Fruit fly (Drosophila melanogaster) whole organism, wandering third instar larva: ENCODE results near the gene CG4970.

Experiments used
- Abd-B ChIP-seq: fragments of >200 bp; optimal IDR thresholded peaks from 2 replicates; lab custom pipeline; 2017; ENCODE audit warnings: missing biosample characterization, missing genetic modification characterization
- CG32264 ChIP-seq: fragments of 200-800 bp; sonication (Bioruptor generic); optimal IDR thresholded peaks from 2 replicates; lab custom pipeline; 2016; ENCODE audit warnings: missing biosample characterization, missing genetic modification characterization
- CrebA ChIP-seq: fragments of 200-800 bp; sonication (Bioruptor generic); optimal IDR thresholded peaks from 2 replicates; lab custom pipeline; 2016; ENCODE audit warnings: missing biosample characterization, mild to moderate bottlenecking, missing genetic modification characterization, borderline replicate concordance
- Dfd ChIP-seq: fragments of >200 bp; optimal IDR thresholded peaks from 2 replicates; lab custom pipeline; 2017; ENCODE audit warnings: missing biosample characterization, missing genetic modification characterization
- Dif ChIP-seq: fragments of 200-275, 200-300 bp; sonication (Bioruptor generic); optimal IDR thresholded peaks from 2 replicates; lab custom pipeline; 2018; ENCODE audit warnings: missing biosample characterization, missing genetic modification characterization; ENCODE audit not compliant: partially characterized antibody
- GATAd ChIP-seq: sonication (Bioruptor generic); optimal IDR thresholded peaks from 2 replicates; lab custom pipeline; 2016; ENCODE audit warnings: missing biosample characterization, missing genetic modification characterization
- HLH106 ChIP-seq: fragments of 200-800 bp; optimal IDR thresholded peaks from 3 replicates; lab custom pipeline; 2019; ENCODE audit warnings: missing biosample characterization, mild to moderate bottlenecking, missing genetic modification characterization, moderate library complexity
- Hr78 ChIP-seq: fragments of >200 bp; optimal IDR thresholded peaks from 2 replicates; lab custom pipeline; 2017; ENCODE audit warnings: missing biosample characterization, missing genetic modification characterization
- Hr83 ChIP-seq: fragments of 200-300 bp; sonication (Bioruptor generic); optimal IDR thresholded peaks from 2 replicates; lab custom pipeline; 2016; ENCODE audit warnings: missing biosample characterization, mild to moderate bottlenecking, missing genetic modification characterization, moderate library complexity; ENCODE audit not compliant: poor library complexity, severe bottlenecking
- Jra ChIP-seq: sonication (Bioruptor generic); optimal IDR thresholded peaks from 2 replicates; lab custom pipeline; 2016; ENCODE audit warnings: missing biosample characterization, missing genetic modification characterization
- Mio ChIP-seq: sonication (Bioruptor generic); optimal IDR thresholded peaks from 2 replicates; lab custom pipeline; 2016; ENCODE audit warnings: missing biosample characterization, missing genetic modification characterization
- Myc ChIP-seq: fragments of >200 bp; optimal IDR thresholded peaks from 2 replicates; lab custom pipeline; 2017
- N ChIP-seq: fragments of >200 bp; optimal IDR thresholded peaks from 2 replicates; lab custom pipeline; 2018; ENCODE audit warnings: missing biosample characterization, missing external identifiers, missing genetic modification characterization
- OdsH ChIP-seq: fragments of 200-800 bp; sonication (Bioruptor generic); optimal IDR thresholded peaks from 2 replicates; lab custom pipeline; 2016; ENCODE audit warnings: missing biosample characterization, mild to moderate bottlenecking, missing genetic modification characterization
- Rel ChIP-seq, 2 experiments: fragments of 200-800 bp; sonication (Bioruptor generic) in 1 of 2; optimal IDR thresholded peaks; 2 replicates in 1 of 2; 3 replicates in 1 of 2; lab custom pipeline; 2016 to 2019; ENCODE audit warnings: mild to moderate bottlenecking in 2 of 2, missing biosample characterization in 2 of 2, missing genetic modification characterization in 2 of 2, moderate library complexity in 1 of 2
- Vsx2 ChIP-seq: fragments of 200-300, 225-300 bp; sonication (Bioruptor generic); optimal IDR thresholded peaks from 2 replicates; lab custom pipeline; 2018; ENCODE audit warnings: missing biosample characterization, missing genetic modification characterization; ENCODE audit not compliant: partially characterized antibody
- br ChIP-seq: fragments of 200-800 bp; sonication (Bioruptor generic); optimal IDR thresholded peaks from 2 replicates; lab custom pipeline; 2016; ENCODE audit warnings: missing biosample characterization, missing genetic modification characterization
- dmrt93B ChIP-seq: fragments of 200-800 bp; sonication (Bioruptor generic); optimal IDR thresholded peaks from 2 replicates; lab custom pipeline; 2018; ENCODE audit warnings: missing biosample characterization, mild to moderate bottlenecking, missing genetic modification characterization
- dsf ChIP-seq: sonication (Bioruptor generic); optimal IDR thresholded peaks from 2 replicates; lab custom pipeline; 2016; ENCODE audit warnings: missing biosample characterization, missing genetic modification characterization, borderline replicate concordance
- ey ChIP-seq: fragments of 200-800 bp; sonication (Bioruptor generic); optimal IDR thresholded peaks from 2 replicates; lab custom pipeline; 2016; ENCODE audit warnings: missing biosample characterization, missing genetic modification characterization
- foxo ChIP-seq, 2 experiments: fragments of 200-800 bp; sonication (Bioruptor generic); optimal IDR thresholded peaks; 2 replicates in 1 of 2; 3 replicates in 1 of 2; lab custom pipeline; 2016 to 2017; ENCODE audit warnings: missing biosample characterization in 2 of 2, missing genetic modification characterization in 2 of 2
- fru ChIP-seq: fragments of 200-800 bp; sonication (Bioruptor generic); optimal IDR thresholded peaks from 3 replicates; lab custom pipeline; 2016; ENCODE audit warnings: missing biosample characterization, mild to moderate bottlenecking, missing genetic modification characterization
- h ChIP-seq: fragments of 200-800 bp; sonication (Bioruptor generic); optimal IDR thresholded peaks from 3 replicates; lab custom pipeline; 2016; ENCODE audit warnings: missing biosample characterization, mild to moderate bottlenecking, missing genetic modification characterization
- jim ChIP-seq: fragments of 175-275, 200-325 bp; sonication (Bioruptor generic); optimal IDR thresholded peaks from 2 replicates; lab custom pipeline; 2016; ENCODE audit warnings: missing biosample characterization, mild to moderate bottlenecking, missing genetic modification characterization
- lola ChIP-seq: fragments of >200 bp; optimal IDR thresholded peaks from 2 replicates; lab custom pipeline; 2017; ENCODE audit warnings: missing biosample characterization, missing genetic modification characterization
- rgr ChIP-seq: fragments of 200-800 bp; sonication (Bioruptor generic); optimal IDR thresholded peaks from 3 replicates; lab custom pipeline; 2016; ENCODE audit warnings: missing biosample characterization, mild to moderate bottlenecking, missing genetic modification characterization
- sage ChIP-seq: fragments of 200-800 bp; sonication (Bioruptor generic); optimal IDR thresholded peaks from 2 replicates; lab custom pipeline; 2016; ENCODE audit warnings: missing biosample characterization, mild to moderate bottlenecking, missing genetic modification characterization
- sv ChIP-seq: fragments of 200-800 bp; sonication (Bioruptor generic); optimal IDR thresholded peaks from 3 replicates; lab custom pipeline; 2016; ENCODE audit warnings: missing biosample characterization, missing genetic modification characterization
- tai ChIP-seq: sonication (Bioruptor generic); optimal IDR thresholded peaks from 2 replicates; lab custom pipeline; 2016; ENCODE audit warnings: missing biosample characterization, missing genetic modification characterization
- usp ChIP-seq: fragments of >200 bp; optimal IDR thresholded peaks from 2 replicates; lab custom pipeline; 2017; ENCODE audit warnings: missing biosample characterization, missing genetic modification characterization
- woc ChIP-seq: sonication (Bioruptor generic); optimal IDR thresholded peaks from 2 replicates; lab custom pipeline; 2016; ENCODE audit warnings: missing biosample characterization, mild to moderate bottlenecking, missing genetic modification characterization

CG4970 gene

dm6 chr2L:11516526-11517441, at the start of gene CG4970, which contains the start of gene Dlg5:
TSS of gene CG4970 (plus strand) at chr2L:11517391.
TSS of gene Dlg5 (minus strand) at chr2L:11517081.
- TF ChIP-seq Dif (GFP tag; lab: Kevin White, UChicago) (no peak), jim (GFP tag; lab: Kevin White, UChicago) (peak; percentile 40), br (GFP tag; lab: Kevin White, UChicago) (no peak), ey (GFP tag; lab: Kevin White, UChicago) (no peak), Dfd (GFP tag; lab: Kevin White, UChicago) (no peak), Hr78 (GFP tag; lab: Kevin White, UChicago) (no peak), tai (GFP tag; lab: Kevin White, UChicago) (no peak), usp (GFP tag; lab: Kevin White, UChicago) (no peak), sage (GFP tag; lab: Kevin White, UChicago) (no peak), HLH106 (tag; lab: Kevin White, UChicago) (no peak), GATAd (no peak), woc (GFP tag; lab: Kevin White, UChicago) (no peak), Jra (GFP tag; lab: Kevin White, UChicago) (peak; percentile 1), rgr (GFP tag; lab: Kevin White, UChicago) (no peak), N (GFP tag; lab: Kevin White, UChicago) (peak; percentile 75), Abd-B (GFP tag; lab: Kevin White, UChicago) (peak; percentile 55), Myc (lab: Kevin White, UChicago) (peak; percentile 58)

DNA sequence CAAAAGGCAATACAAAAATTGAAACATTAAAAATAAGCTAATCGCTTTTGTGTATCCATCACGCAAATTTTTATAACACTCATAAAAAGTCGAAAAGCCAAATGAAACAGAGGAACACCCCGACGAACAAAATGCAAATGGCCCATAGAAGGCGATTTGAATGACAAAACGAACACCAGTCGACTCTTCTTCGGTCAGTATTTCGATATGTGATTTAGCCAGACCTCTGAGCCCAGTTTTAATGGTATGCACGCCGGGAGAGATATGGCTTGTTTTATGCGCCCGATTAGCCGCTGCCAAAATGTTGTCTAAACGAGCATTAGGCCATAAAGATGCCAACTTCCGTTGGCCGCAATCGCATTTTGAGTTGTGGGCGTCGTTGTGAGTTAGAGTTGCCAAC, 49.1 kb upstream of the CG4970 start:
- TF ChIP-seq tai (GFP tag; lab: Kevin White, UChicago) (no peak), sage (GFP tag; lab: Kevin White, UChicago) (no peak), Hr83 (GFP tag; lab: Kevin White, UChicago) (no peak), dsf (GFP tag; lab: Kevin White, UChicago) (no peak), Mio (no peak), CrebA (GFP tag; lab: Kevin White, UChicago) (no peak), lola (no peak), CG32264 (GFP tag; lab: Kevin White, UChicago) (no peak), foxo (GFP tag; optimal IDR thresholded peaks at IDR 0.05; lab: Kevin White, UChicago) (no peak), Abd-B (GFP tag; lab: Kevin White, UChicago) (no peak), ey (GFP tag; lab: Kevin White, UChicago) (no peak), rgr (GFP tag; lab: Kevin White, UChicago) (no peak), Vsx2 (GFP tag; lab: Kevin White, UChicago) (no peak), h (GFP tag; lab: Kevin White, UChicago) (no peak), Dfd (GFP tag; lab: Kevin White, UChicago) (no peak)

dm6 chr2L:11469973-11470372, 47.2 kb upstream of the CG4970 start:
- TF ChIP-seq Jra (GFP tag; lab: Kevin White, UChicago) (no peak), GATAd (no peak), Abd-B (GFP tag; lab: Kevin White, UChicago) (no peak), br (GFP tag; lab: Kevin White, UChicago) (no peak), Myc (lab: Kevin White, UChicago) (no peak), jim (GFP tag; lab: Kevin White, UChicago) (no peak), rgr (GFP tag; lab: Kevin White, UChicago) (no peak), Mio (no peak), Rel (GFP tag; optimal IDR thresholded peaks at IDR 0.05; lab: Kevin White, UChicago) (no peak), Rel (tag; optimal IDR thresholded peaks at IDR 0.05; lab: Kevin White, UChicago) (no peak), OdsH (GFP tag; lab: Kevin White, UChicago) (no peak), h (GFP tag; lab: Kevin White, UChicago) (no peak), N (GFP tag; lab: Kevin White, UChicago) (no peak), CG32264 (GFP tag; lab: Kevin White, UChicago) (no peak), Vsx2 (GFP tag; lab: Kevin White, UChicago) (no peak)

DNA sequence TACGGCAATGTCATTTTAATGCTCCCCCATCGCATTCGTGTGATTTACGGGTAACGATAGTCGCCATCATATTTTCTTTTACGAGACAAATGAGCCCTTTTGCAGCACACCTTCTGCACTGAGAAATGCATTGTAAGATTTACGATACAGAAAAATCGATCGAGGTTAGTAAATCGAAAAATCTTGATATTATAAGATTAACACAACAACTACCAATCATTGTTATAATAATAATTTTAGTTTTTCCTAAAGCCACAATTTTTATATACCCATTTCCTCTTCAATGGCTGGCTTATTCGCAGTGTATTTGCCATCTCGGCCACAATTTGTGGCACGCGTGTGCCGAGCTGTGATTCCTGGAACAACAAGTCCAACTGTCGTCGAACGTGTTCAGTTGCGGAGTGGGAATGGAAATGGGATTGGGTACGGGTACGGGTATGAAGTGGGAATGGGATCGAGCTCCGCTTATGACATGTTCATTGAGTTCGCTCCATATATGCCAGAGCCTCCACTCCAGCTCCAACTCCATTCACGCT, 45.1 kb upstream of the CG4970 start:
- no peak for TF ChIP-seq HLH106 (tag; lab: Kevin White, UChicago)
- TF ChIP-seq sage (GFP tag; lab: Kevin White, UChicago) = no peak
- TF ChIP-seq lola = no peak
- TF ChIP-seq Rel (GFP tag; optimal IDR thresholded peaks at IDR 0.05; lab: Kevin White, UChicago) = no peak
- no peak for TF ChIP-seq Rel (tag; optimal IDR thresholded peaks at IDR 0.05; lab: Kevin White, UChicago)
- no peak for TF ChIP-seq woc (GFP tag; lab: Kevin White, UChicago)
- no peak for TF ChIP-seq Dif (GFP tag; lab: Kevin White, UChicago)
- no peak for TF ChIP-seq usp (GFP tag; lab: Kevin White, UChicago)
- TF ChIP-seq N (GFP tag; lab: Kevin White, UChicago) = no peak
- TF ChIP-seq GATAd = no peak
- TF ChIP-seq Myc (lab: Kevin White, UChicago) = no peak
- no peak for TF ChIP-seq Hr83 (GFP tag; lab: Kevin White, UChicago)
- TF ChIP-seq fru (GFP tag; lab: Kevin White, UChicago) = no peak
- TF ChIP-seq foxo (GFP tag; optimal IDR thresholded peaks at IDR 0.05; lab: Kevin White, UChicago) = no peak
- TF ChIP-seq sv (GFP tag; lab: Kevin White, UChicago) = no peak
- TF ChIP-seq dmrt93B (GFP tag; lab: Kevin White, UChicago) = no peak
